Worm (Caenorhabditis elegans): ENCODE data around the gene fbxa-13.
A peak's percentile ranks its signal among the peaks of the same experiment; 100 is the strongest.

Gene fbxa-13

DNA sequence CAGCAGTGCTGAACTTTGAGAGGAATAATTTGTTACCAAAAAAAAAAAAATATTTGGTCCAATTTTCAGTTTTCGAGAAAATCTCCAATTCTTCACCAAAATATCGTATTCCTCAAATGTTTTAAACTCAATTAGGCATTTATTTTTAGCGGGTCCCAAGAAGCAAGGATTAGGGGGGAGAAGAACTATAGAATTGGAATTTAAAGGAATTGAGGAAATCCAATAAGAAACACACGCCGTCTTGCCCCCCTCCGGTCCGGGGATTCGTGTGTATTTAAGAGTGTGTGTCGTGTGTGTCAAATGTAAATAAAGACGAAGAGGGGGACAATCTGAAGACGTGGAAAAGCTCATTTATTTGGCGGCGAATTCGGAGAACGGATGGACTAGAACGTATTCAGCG is 27.7 kb upstream of the fbxa-13 start:
- TF ChIP-seq pha-4 (tag; optimal IDR thresholded peaks at IDR 0.05) (no peak), npax-4 (tag; optimal IDR thresholded peaks at IDR 0.05) (no peak), dmd-4 (tag; optimal IDR thresholded peaks at IDR 0.05; ENCODE audit: borderline replicate concordance) (no peak), unc-42 (tag; optimal IDR thresholded peaks at IDR 0.05) (peak; percentile 51), che-1 (tag; optimal IDR thresholded peaks at IDR 0.05) (no peak)

DNA sequence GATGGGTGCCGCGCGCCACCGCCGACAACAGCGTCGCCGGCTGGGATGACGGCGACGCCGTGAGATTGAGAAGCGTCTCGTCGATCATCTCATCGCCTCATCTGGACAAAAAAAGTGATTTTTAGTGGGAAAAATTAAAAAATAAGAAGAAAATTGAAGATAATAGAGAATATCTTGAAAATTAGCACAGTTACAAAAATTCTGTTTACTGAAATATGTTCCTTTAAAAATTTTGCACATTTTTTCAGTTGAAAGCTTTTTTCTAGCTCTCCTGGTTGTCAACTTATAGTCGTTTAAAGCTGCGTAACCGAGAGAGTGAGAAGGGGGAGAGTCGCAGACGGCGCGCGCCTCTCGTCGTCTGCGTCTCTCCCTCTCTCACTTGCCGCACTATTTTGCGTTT is 27.3 kb upstream of the fbxa-13 start, which contains the start of gene ser-4:
Gene ser-4, minus strand, starts transcription at position 101 of the 400 bp plus-strand sequence.
- no peak for TF ChIP-seq ahr-1 (tag; optimal IDR thresholded peaks at IDR 0.05)
- no peak for TF ChIP-seq dve-1 (tag; optimal IDR thresholded peaks at IDR 0.05)
- no peak for TF ChIP-seq tbx-7 (tag; optimal IDR thresholded peaks at IDR 0.05)
- TF ChIP-seq gmeb-2 (tag; optimal IDR thresholded peaks at IDR 0.05), result no peak
- TF ChIP-seq ceh-48 (tag; optimal IDR thresholded peaks at IDR 0.05), result no peak
- TF ChIP-seq ceh-31 (tag; optimal IDR thresholded peaks at IDR 0.05), result no peak
- no peak for TF ChIP-seq ceh-34 (tag; optimal IDR thresholded peaks at IDR 0.05)
- TF ChIP-seq ztf-16 (tag; optimal IDR thresholded peaks at IDR 0.05), result no peak
- no peak for TF ChIP-seq tbx-2 (tag; optimal IDR thresholded peaks at IDR 0.05)

DNA sequence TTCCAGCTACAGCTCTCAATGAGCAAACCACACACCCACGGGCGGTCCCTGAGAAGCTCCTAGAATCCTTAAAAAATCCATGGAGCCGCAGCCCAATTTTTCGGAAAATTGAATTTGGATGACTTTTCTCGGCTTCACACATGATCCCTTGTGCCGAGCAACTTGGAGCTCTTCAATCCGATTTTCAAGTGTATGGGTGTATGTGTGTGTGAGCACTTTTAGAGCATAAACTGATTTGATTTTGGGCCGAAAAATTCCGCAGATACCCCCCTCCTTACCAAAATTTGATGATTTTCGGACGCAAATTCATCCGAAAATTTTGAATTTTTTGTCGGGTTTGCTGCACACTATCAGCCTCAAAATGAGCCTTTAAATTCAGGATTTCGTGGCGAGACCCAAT is 26.2 kb upstream of the fbxa-13 start:
- TF ChIP-seq unc-55 (GFP tag; optimal IDR thresholded peaks at IDR 0.05), result no peak
- TF ChIP-seq unc-42 (tag; optimal IDR thresholded peaks at IDR 0.05), result peak; percentile 88

DNA sequence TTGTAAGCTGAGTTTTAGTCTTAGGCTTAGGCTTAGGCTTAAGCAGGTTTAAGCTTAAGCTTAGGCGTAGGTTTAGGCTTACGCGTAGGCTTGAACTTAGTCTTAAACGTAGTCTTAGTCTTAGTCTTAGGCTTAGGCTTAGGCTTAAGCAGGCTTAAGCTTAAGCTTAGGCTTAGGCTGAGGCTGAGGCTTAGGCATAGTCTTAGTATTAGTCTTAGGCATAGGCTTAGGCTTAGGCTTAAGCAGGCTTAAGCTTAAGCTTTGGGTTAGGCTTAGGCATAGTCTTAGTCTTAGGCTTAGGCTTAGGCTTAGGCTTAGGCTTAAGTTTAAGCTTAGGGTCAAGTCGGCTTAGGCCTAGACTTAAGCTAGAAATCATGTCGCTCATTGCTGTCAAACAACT is 13.1 kb upstream of the fbxa-13 start:
- TF ChIP-seq ref-2 (tag; optimal IDR thresholded peaks at IDR 0.05), result no peak
- no peak for TF ChIP-seq sox-2 (GFP tag; IDR thresholded peaks at IDR 0.05)
- TF ChIP-seq dve-1 (tag; optimal IDR thresholded peaks at IDR 0.05), result peak; percentile 77

- TF ChIP-seq pros-1 (tag; optimal IDR thresholded peaks at IDR 0.05), result no peak
- no peak for TF ChIP-seq zip-5 (tag; optimal IDR thresholded peaks at IDR 0.05)
- TF ChIP-seq ceh-31 (tag; optimal IDR thresholded peaks at IDR 0.05), result no peak
- no peak for TF ChIP-seq ceh-48 (tag; optimal IDR thresholded peaks at IDR 0.05)
- TF ChIP-seq pha-4 (tag; optimal IDR thresholded peaks at IDR 0.05), result no peak
- no peak for TF ChIP-seq F13H6.1 (tag; optimal IDR thresholded peaks at IDR 0.05)
- TF ChIP-seq hlh-8 (tag; optimal IDR thresholded peaks at IDR 0.05), result no peak
- TF ChIP-seq K09A11.1 (tag; optimal IDR thresholded peaks at IDR 0.05; ENCODE audit: insufficient read depth), result no peak
- TF ChIP-seq C38D4.7 (GFP tag; optimal IDR thresholded peaks at IDR 0.05), result no peak
- TF ChIP-seq pha-2 (tag; optimal IDR thresholded peaks at IDR 0.05), result no peak
- TF ChIP-seq ceh-6 (GFP tag; optimal IDR thresholded peaks at IDR 0.05), result no peak
- TF ChIP-seq ahr-1 (tag; optimal IDR thresholded peaks at IDR 0.05), result no peak
- no peak for TF ChIP-seq K02D7.2 (tag; optimal IDR thresholded peaks at IDR 0.05)
Measured at ce11 chrIII:1717772-1718171, 12.1 kb upstream of the fbxa-13 start.

ce11 chrIII:1713991-1714611 is 8.4 kb upstream of the fbxa-13 start:
- TF ChIP-seq pax-1 (tag; optimal IDR thresholded peaks at IDR 0.05) (no peak), dve-1 (tag; optimal IDR thresholded peaks at IDR 0.05) (peak; percentile 98)

DNA sequence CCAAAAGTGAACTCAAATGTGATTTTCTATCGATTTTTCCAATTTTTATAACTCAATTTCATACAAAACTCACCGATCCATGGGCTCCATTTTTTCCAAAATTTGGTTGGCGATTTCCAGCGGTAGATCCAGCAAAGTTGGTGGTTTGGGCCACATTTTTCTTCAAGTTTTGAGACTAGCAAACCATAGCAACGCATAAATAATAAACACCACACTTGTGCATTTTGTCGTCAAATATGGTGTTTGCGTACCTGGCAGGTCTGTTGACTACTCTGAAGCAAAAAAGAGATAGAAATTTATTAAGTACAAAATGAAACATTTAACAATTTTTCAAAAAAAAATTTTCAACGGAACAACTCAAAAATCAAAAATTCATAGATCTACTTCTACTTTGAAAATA is 368 bp downstream of the fbxa-13 start:
- TF ChIP-seq ahr-1 (tag; optimal IDR thresholded peaks at IDR 0.05), result no peak
- no peak for TF ChIP-seq Y22D7AL.16 (tag; optimal IDR thresholded peaks at IDR 0.05)
- no peak for TF ChIP-seq C08G9.2 (tag; optimal IDR thresholded peaks at IDR 0.05)
- TF ChIP-seq C38D4.7 (GFP tag; optimal IDR thresholded peaks at IDR 0.05), result no peak
- no peak for TF ChIP-seq sox-2 (GFP tag; IDR thresholded peaks at IDR 0.05)
- TF ChIP-seq ceh-34 (tag; optimal IDR thresholded peaks at IDR 0.05), result no peak
- TF ChIP-seq tbx-2 (tag; optimal IDR thresholded peaks at IDR 0.05), result no peak
- no peak for TF ChIP-seq hlh-30 (tag; optimal IDR thresholded peaks at IDR 0.05; ENCODE audit: insufficient read depth)
- no peak for TF ChIP-seq pag-3 (tag; optimal IDR thresholded peaks at IDR 0.05; ENCODE audit: borderline replicate concordance)
- no peak for TF ChIP-seq pha-4 (tag; optimal IDR thresholded peaks at IDR 0.05)
- no peak for TF ChIP-seq ets-4 (tag; optimal IDR thresholded peaks at IDR 0.05)
- no peak for TF ChIP-seq hlh-15 (tag; optimal IDR thresholded peaks at IDR 0.05)
- no peak for TF ChIP-seq npax-4 (tag; optimal IDR thresholded peaks at IDR 0.05)
- no peak for TF ChIP-seq ztf-16 (tag; optimal IDR thresholded peaks at IDR 0.05)
- TF ChIP-seq pha-2 (tag; optimal IDR thresholded peaks at IDR 0.05), result no peak
- no peak for TF ChIP-seq elt-2 (tag; optimal IDR thresholded peaks at IDR 0.05)
